Worm (Caenorhabditis elegans) whole organism, L4 larva: ENCODE measurements around the gene Y60C6A.3.

Experiments used
- F49E8.2 ChIP-seq: sonication (generic microtip); optimal IDR thresholded peaks from 2 replicates; lab custom pipeline; 2016; ENCODE audit warnings: missing compliant biosample characterization, mild to moderate bottlenecking, missing genetic modification characterization, borderline replicate concordance
- hmg-1.1 ChIP-seq: fragments of 200-800 bp; sonication (Bioruptor generic); IDR thresholded peaks from 2 replicates; pipeline ENCODE4 v1.3.6; 2022; ENCODE audit warnings: missing genetic modification reagents, missing genetic modification characterization, missing compliant biosample characterization
- lin-15B ChIP-seq: fragments of 150-350 bp; sonication (generic microtip); optimal IDR thresholded peaks from 3 replicates; lab custom pipeline; 2014; ENCODE audit warnings: missing biosample characterization, missing genetic modification characterization
- skn-1 ChIP-seq: fragments of 150-350 bp; optimal IDR thresholded peaks from 2 replicates; lab custom pipeline; 2014; ENCODE audit warnings: missing biosample characterization, missing genetic modification characterization

DNA sequence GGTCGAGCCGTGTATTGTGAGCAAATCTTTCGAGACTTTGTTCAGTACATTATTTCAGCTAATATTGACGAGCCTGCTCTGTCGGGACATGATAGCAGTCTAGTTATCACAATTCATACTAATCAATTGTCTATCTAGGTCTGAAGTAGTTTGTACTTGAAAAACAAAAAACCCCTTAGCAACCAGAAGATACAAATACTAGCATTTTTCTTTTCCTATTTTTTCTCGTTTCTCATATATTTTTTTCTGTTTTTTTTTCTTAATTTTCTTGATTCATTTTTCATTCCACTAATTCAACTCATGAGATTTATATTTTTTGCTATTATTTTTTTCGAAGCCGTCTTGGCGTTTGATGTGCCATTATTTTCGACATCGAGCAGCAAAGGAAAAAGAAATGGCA, 1.6 kb downstream of the Y60C6A.3 start, which contains the start of gene R02F11.9:
- TF ChIP-seq F49E8.2 (tag; lab: Kevin White, UChicago): no peak
- no peak for TF ChIP-seq lin-15B
- no peak for TF ChIP-seq hmg-1.1 (GFP tag; lab: Robert Waterston, UW)
- no peak for TF ChIP-seq skn-1
